Worm (Caenorhabditis elegans): ENCODE measurements around the gene Y41C4A.9.

DNA sequence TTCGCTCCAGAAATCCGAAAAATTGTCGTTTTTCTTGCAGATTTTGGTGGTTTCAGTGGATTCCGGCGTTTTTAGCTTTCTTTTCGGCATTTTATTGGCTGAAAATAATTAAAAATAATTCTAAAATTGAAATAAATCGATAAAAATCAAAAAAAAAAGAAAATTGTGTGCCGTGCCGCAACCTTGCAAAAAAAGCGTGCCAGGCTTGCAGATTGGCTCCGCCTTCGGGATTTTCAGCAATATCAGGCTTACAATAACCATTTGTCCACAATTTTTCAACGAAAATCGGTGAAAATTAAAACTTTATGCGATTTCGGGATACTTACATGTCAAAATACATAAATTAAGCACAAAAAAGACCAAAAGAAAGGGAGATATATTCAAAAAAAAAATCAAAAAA is at the start of gene Y41C4A.9:
- no peak for TF ChIP-seq lsy-2 (tag; optimal IDR thresholded peaks at IDR 0.05)
- no peak for TF ChIP-seq elt-3 (tag; optimal IDR thresholded peaks at IDR 0.05)
